Worm (Caenorhabditis elegans) whole organism, L4 larva: ENCODE results near the gene col-153.

Experiments used
- F37D6.2 ChIP-seq: sonication (generic microtip); optimal IDR thresholded peaks from 2 replicates; lab custom pipeline; 2016; ENCODE audit warnings: mild to moderate bottlenecking, missing genetic modification characterization, missing compliant biosample characterization
- F49E8.2 ChIP-seq: sonication (generic microtip); optimal IDR thresholded peaks from 2 replicates; lab custom pipeline; 2016; ENCODE audit warnings: missing compliant biosample characterization, mild to moderate bottlenecking, missing genetic modification characterization, borderline replicate concordance
- R02D3.7 ChIP-seq: fragments of 150-350 bp; sonication (generic microtip); optimal IDR thresholded peaks from 3 replicates; lab custom pipeline; 2014; ENCODE audit warnings: missing biosample characterization, missing genetic modification characterization
- T20F7.1 ChIP-seq: fragments of 200-800 bp; sonication (Bioruptor generic); optimal IDR thresholded peaks from 2 replicates; lab custom pipeline; 2018; ENCODE audit warnings: mild to moderate bottlenecking, missing genetic modification characterization, missing compliant biosample characterization
- Y105C5A.15 ChIP-seq: fragments of 200-800 bp; sonication (Bioruptor generic); IDR thresholded peaks from 2 replicates; pipeline ENCODE4 v1.3.6; 2022; ENCODE audit warnings: missing genetic modification characterization, missing compliant biosample characterization
- Y5F2A.4 ChIP-seq: fragments of 200-800 bp; sonication (Bioruptor generic); optimal IDR thresholded peaks from 2 replicates; lab custom pipeline; 2018; ENCODE audit warnings: mild to moderate bottlenecking, missing genetic modification characterization, missing compliant biosample characterization
- ZK546.5 ChIP-seq, 2 experiments: sonication (generic microtip); optimal IDR thresholded peaks; 2 replicates each; lab custom pipeline; 2017; ENCODE audit warnings: missing biosample characterization in 2 of 2, missing genetic modification characterization in 2 of 2
- aha-1 ChIP-seq: fragments of 150-350 bp; peaks from one replicate; lab custom pipeline; 2014; ENCODE audit warnings: missing biosample characterization, missing genetic modification characterization
- arid-1 ChIP-seq: fragments of 200-800 bp; sonication (Bioruptor generic); conservative IDR thresholded peaks from 2 replicates; pipeline ENCODE4 v1.3.6; 2022; ENCODE audit warnings: missing genetic modification reagents, missing genetic modification characterization, missing compliant biosample characterization
- attf-4 ChIP-seq: sonication (generic microtip); optimal IDR thresholded peaks from 3 replicates; lab custom pipeline; 2017; ENCODE audit warnings: missing biosample characterization, missing genetic modification characterization
- ceh-62 ChIP-seq: sonication (generic microtip); optimal IDR thresholded peaks from 2 replicates; lab custom pipeline; 2017; ENCODE audit warnings: missing biosample characterization, missing genetic modification characterization
- ces-1 ChIP-seq: fragments of 150-350 bp; sonication (generic microtip); optimal IDR thresholded peaks from 4 replicates; lab custom pipeline; 2014; ENCODE audit warnings: missing biosample characterization, missing genetic modification reagents, missing genetic modification characterization
- cey-2 ChIP-seq: sonication (generic microtip); optimal IDR thresholded peaks from 3 replicates; lab custom pipeline; 2017; ENCODE audit warnings: missing genetic modification characterization, mild to moderate bottlenecking, missing compliant biosample characterization, antibody characterized with exemption, borderline replicate concordance; ENCODE audit not compliant: insufficient read depth
- ctbp-1 ChIP-seq: fragments of 200-800 bp; sonication (Bioruptor generic); IDR thresholded peaks from 2 replicates; pipeline ENCODE4 v1.3.6; 2022; ENCODE audit warnings: missing genetic modification reagents, missing genetic modification characterization, missing compliant biosample characterization
- daf-16 ChIP-seq, 3 experiments: sonication (generic microtip); optimal IDR thresholded peaks; 2 replicates each; lab custom pipeline; 2016 to 2017; ENCODE audit warnings: missing genetic modification characterization in 3 of 3, missing genetic modification reagents in 3 of 3, mild to moderate bottlenecking in 2 of 3, missing compliant biosample characterization in 2 of 3, missing biosample characterization in 1 of 3, moderate library complexity in 1 of 3
- dmd-6 ChIP-seq: fragments of 200-800 bp; sonication (Bioruptor generic); IDR thresholded peaks from 2 replicates; pipeline ENCODE4 v1.3.6; 2022; ENCODE audit warnings: missing genetic modification reagents, missing genetic modification characterization, missing compliant biosample characterization
- dmd-8 ChIP-seq: fragments of 200-800 bp; sonication (Bioruptor generic); IDR thresholded peaks from 2 replicates; pipeline ENCODE4 v1.3.6; 2022; ENCODE audit warnings: missing genetic modification characterization, missing compliant biosample characterization
- dve-1 ChIP-seq: sonication (generic microtip); optimal IDR thresholded peaks from 2 replicates; lab custom pipeline; 2017; ENCODE audit warnings: antibody characterized with exemption, mild to moderate bottlenecking, missing genetic modification characterization, missing compliant biosample characterization; ENCODE audit not compliant: insufficient read depth
- egl-27 ChIP-seq: sonication (generic microtip); optimal IDR thresholded peaks from 3 replicates; lab custom pipeline; 2017; ENCODE audit warnings: missing biosample characterization, missing genetic modification reagents, missing genetic modification characterization
- hlh-11 ChIP-seq: fragments of 200-800 bp; sonication (Bioruptor generic); optimal IDR thresholded peaks from 2 replicates; lab custom pipeline; 2018; ENCODE audit warnings: mild to moderate bottlenecking, missing genetic modification characterization, missing compliant biosample characterization
- lin-1 ChIP-seq: fragments of 200-800 bp; sonication (Bioruptor generic); IDR thresholded peaks from 2 replicates; pipeline ENCODE4 v1.3.6; 2022; ENCODE audit warnings: missing genetic modification reagents, missing genetic modification characterization, missing compliant biosample characterization
- lin-13 ChIP-seq: fragments of 150-350 bp; optimal IDR thresholded peaks from 2 replicates; lab custom pipeline; 2014; ENCODE audit warnings: missing biosample characterization, missing genetic modification reagents, missing genetic modification characterization
- lin-38 ChIP-seq: fragments of 200-800 bp; sonication (Bioruptor generic); IDR thresholded peaks from 2 replicates; pipeline ENCODE4 v1.3.6; 2022; ENCODE audit warnings: missing genetic modification reagents, missing genetic modification characterization, missing compliant biosample characterization
- mdt-29 ChIP-seq: fragments of 200-800 bp; sonication (Bioruptor generic); IDR thresholded peaks from 2 replicates; pipeline ENCODE4 v1.3.6; 2022; ENCODE audit warnings: missing genetic modification reagents, missing genetic modification characterization, missing compliant biosample characterization
- mep-1 ChIP-seq: fragments of 150-350 bp; sonication (generic microtip); optimal IDR thresholded peaks from 3 replicates; lab custom pipeline; 2014; ENCODE audit warnings: missing biosample characterization, missing genetic modification characterization
- mes-2 ChIP-seq: sonication (generic microtip); optimal IDR thresholded peaks from 2 replicates; lab custom pipeline; 2016; ENCODE audit warnings: missing genotype, mild to moderate bottlenecking, missing genetic modification characterization, missing compliant biosample characterization; ENCODE audit not compliant: poor library complexity, severe bottlenecking
- mxl-2 ChIP-seq: fragments of 200-800 bp; sonication (Bioruptor generic); conservative IDR thresholded peaks from 2 replicates; pipeline ENCODE4 v1.3.6; 2022; ENCODE audit warnings: missing genetic modification reagents, missing genetic modification characterization, missing compliant biosample characterization
- mxl-3 ChIP-seq: fragments of 200-800 bp; sonication (Bioruptor generic); optimal IDR thresholded peaks from 2 replicates; lab custom pipeline; 2018; ENCODE audit warnings: mild to moderate bottlenecking, missing genetic modification characterization, missing compliant biosample characterization
- nhr-111 ChIP-seq: fragments of 200-800 bp; sonication (Bioruptor generic); optimal IDR thresholded peaks from 2 replicates; lab custom pipeline; 2018; ENCODE audit warnings: mild to moderate bottlenecking, missing genetic modification characterization, missing compliant biosample characterization
- nhr-28 ChIP-seq: fragments of 150-350 bp; optimal IDR thresholded peaks from 2 replicates; lab custom pipeline; 2014; ENCODE audit warnings: missing biosample characterization, missing genetic modification characterization
- nhr-41 ChIP-seq: fragments of 200-800 bp; sonication (Bioruptor generic); IDR thresholded peaks from 2 replicates; pipeline ENCODE4 v1.3.6; 2022; ENCODE audit warnings: missing genetic modification reagents, missing genetic modification characterization, missing compliant biosample characterization
- nhr-6 ChIP-seq: fragments of 150-350 bp; optimal IDR thresholded peaks from 2 replicates; lab custom pipeline; 2014; ENCODE audit warnings: missing biosample characterization, missing genetic modification characterization
- nhr-77 ChIP-seq: fragments of 150-350 bp; optimal IDR thresholded peaks from 2 replicates; lab custom pipeline; 2014; ENCODE audit warnings: missing biosample characterization, missing genetic modification characterization
- pha-4 ChIP-seq, 2 experiments: fragments of 150-350 bp in 1 of 2; fragments of 200-800 bp in 1 of 2; sonication (Bioruptor generic) in 1 of 2; IDR thresholded peaks in 1 of 2; optimal IDR thresholded peaks in 1 of 2; 2 replicates each; pipeline versions ENCODE4 v1.3.6 to Lab custom; 2014 to 2022; ENCODE audit warnings: missing genetic modification characterization in 2 of 2, missing genetic modification reagents in 2 of 2, missing biosample characterization in 1 of 2, missing compliant biosample characterization in 1 of 2
- pqm-1 ChIP-seq: sonication (generic microtip); optimal IDR thresholded peaks from 2 replicates; lab custom pipeline; 2017; ENCODE audit warnings: missing biosample characterization, missing genetic modification characterization
- rbr-2 ChIP-seq: sonication (generic microtip); optimal IDR thresholded peaks from 2 replicates; lab custom pipeline; 2016; ENCODE audit warnings: missing genotype, missing genetic modification characterization, missing compliant biosample characterization
- saeg-2 ChIP-seq: fragments of 200-800 bp; sonication (Bioruptor generic); IDR thresholded peaks from 2 replicates; pipeline ENCODE4 v1.3.6; 2022; ENCODE audit warnings: missing genetic modification reagents, missing genetic modification characterization, missing compliant biosample characterization
- set-16 ChIP-seq: fragments of 200-800 bp; sonication (Bioruptor generic); IDR thresholded peaks from 2 replicates; pipeline ENCODE4 v1.3.6; 2022; ENCODE audit warnings: missing genetic modification reagents, missing genetic modification characterization, missing compliant biosample characterization
- snpc-1.2 ChIP-seq: fragments of 200-800 bp; sonication (Bioruptor generic); IDR thresholded peaks from 2 replicates; pipeline ENCODE4 v1.3.6; 2022; ENCODE audit warnings: missing genetic modification reagents, missing genetic modification characterization, missing compliant biosample characterization
- spr-3 ChIP-seq: fragments of 200-800 bp; sonication (Bioruptor generic); optimal IDR thresholded peaks from 2 replicates; lab custom pipeline; 2018; ENCODE audit warnings: mild to moderate bottlenecking, missing genetic modification characterization, missing compliant biosample characterization
- zag-1 ChIP-seq: fragments of 150-350 bp; optimal IDR thresholded peaks from 2 replicates; lab custom pipeline; 2014; ENCODE audit warnings: missing biosample characterization, missing genetic modification characterization
- zfp-2 ChIP-seq: sonication (generic microtip); optimal IDR thresholded peaks from 2 replicates; lab custom pipeline; 2016; ENCODE audit warnings: mild to moderate bottlenecking, missing genetic modification characterization, missing compliant biosample characterization
- zfp-3 ChIP-seq: fragments of 200-800 bp; sonication (Bioruptor generic); conservative IDR thresholded peaks from 2 replicates; pipeline ENCODE4 v1.3.6; 2022; ENCODE audit warnings: missing genetic modification reagents, missing genetic modification characterization, missing compliant biosample characterization
- ztf-11 ChIP-seq: fragments of 150-350 bp; optimal IDR thresholded peaks from 2 replicates; lab custom pipeline; 2014; ENCODE audit warnings: missing biosample characterization, missing genetic modification characterization

Gene col-153

DNA sequence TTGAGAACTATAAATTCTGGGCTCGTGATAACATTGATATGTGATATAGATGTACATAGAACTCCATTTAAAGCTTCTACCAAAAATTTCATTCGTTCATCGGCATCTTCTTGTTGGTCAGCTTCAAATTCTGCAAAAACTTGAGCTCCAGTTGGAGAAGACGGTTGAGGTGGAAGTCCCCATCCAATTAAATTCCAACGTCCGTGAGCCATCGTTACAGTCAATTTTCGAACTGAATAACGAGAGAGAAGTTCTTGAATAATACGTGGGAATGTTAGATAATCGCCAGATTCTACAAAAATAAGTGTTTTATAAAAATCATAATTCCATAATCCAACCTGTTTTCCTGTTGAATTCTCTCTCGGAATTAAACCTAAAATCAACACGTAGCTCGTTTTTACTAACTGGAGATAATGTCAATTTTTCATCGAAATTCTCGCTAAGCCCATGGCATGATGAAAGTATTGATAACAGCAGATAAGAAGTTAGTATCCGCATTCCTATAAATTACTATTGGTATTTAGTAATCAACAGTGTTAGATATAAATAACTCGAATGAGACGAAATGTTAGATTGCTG, 8.8 kb downstream of the col-153 start, which contains the start of gene pigt-1 (continued):
- TF ChIP-seq egl-27 (tag; lab: Kevin White, UChicago), result no peak
- TF ChIP-seq zfp-2 (tag; lab: Kevin White, UChicago), result no peak
- peak; percentile 77; the same call in 1 of the 2 replicates for TF ChIP-seq zfp-3

DNA sequence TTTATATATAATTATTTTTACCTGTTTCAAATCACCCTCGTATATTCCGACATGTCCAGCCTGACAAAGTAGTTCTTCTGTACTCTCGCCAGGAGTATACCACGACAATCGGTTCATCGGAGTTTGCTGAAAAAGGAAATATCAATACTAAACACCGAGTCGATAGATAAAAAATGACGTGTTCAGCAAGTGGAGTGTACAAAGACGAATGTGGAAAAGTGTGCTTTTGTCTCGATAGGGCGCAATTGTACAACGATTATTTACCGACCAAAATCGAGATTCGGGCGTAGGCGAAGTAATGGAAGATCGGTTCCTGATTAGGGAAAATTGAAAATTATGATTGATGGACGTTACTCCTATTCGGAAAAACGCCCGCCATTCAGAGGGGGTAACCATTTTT, 10.9 kb downstream of the col-153 start, which contains the start of gene vps-36:
Gene vps-36 (minus strand): TSS at position 126 of the 400 bp plus-strand sequence.
- peak; percentile 37 for TF ChIP-seq lin-38
- TF ChIP-seq nhr-77, result peak; percentile 14
- peak; percentile 96 for TF ChIP-seq nhr-28 (tag; lab: Kevin White, UChicago)
- TF ChIP-seq Y105C5A.15 (GFP tag; lab: Robert Waterston, UW), result no peak
- TF ChIP-seq nhr-111 (GFP tag; lab: Kevin White, UChicago), result no peak
- TF ChIP-seq pqm-1 (tag; lab: Kevin White, UChicago), result peak; percentile 57
- peak; percentile 36 for TF ChIP-seq T20F7.1 (GFP tag; lab: Kevin White, UChicago)
- peak; percentile 39 for TF ChIP-seq lin-13
- peak; percentile 59 for TF ChIP-seq hlh-11 (tag; lab: Kevin White, UChicago)
- TF ChIP-seq dmd-6 (GFP tag; lab: Robert Waterston, UW), result peak; percentile 77
- no peak for TF ChIP-seq pha-4 (GFP tag; IDR thresholded peaks at IDR 0.05; lab: Robert Waterston, UW)
- peak; percentile 27 for TF ChIP-seq pha-4 (tag; optimal IDR thresholded peaks at IDR 0.05; lab: Kevin White, UChicago)
- TF ChIP-seq ZK546.5 (tag; optimal IDR thresholded peaks at IDR 0.05; lab: Kevin White, UChicago), result no peak
- peak; percentile 29 for TF ChIP-seq dve-1 (tag; lab: Kevin White, UChicago)
- TF ChIP-seq daf-16 (GFP tag; optimal IDR thresholded peaks at IDR 0.05; lab: Kevin White, UChicago), result no peak
- TF ChIP-seq daf-16 (tag; optimal IDR thresholded peaks at IDR 0.05; lab: Kevin White, UChicago), result peak; percentile 64
- TF ChIP-seq mep-1 (tag; lab: Kevin White, UChicago), result peak; percentile 31
- peak; percentile 9 for TF ChIP-seq mxl-3 (GFP tag; lab: Kevin White, UChicago)
- TF ChIP-seq Y5F2A.4, result no peak
- TF ChIP-seq mes-2 (tag; lab: Kevin White, UChicago), result peak; percentile 55
- TF ChIP-seq, all 104 proteins: peak for 14

DNA sequence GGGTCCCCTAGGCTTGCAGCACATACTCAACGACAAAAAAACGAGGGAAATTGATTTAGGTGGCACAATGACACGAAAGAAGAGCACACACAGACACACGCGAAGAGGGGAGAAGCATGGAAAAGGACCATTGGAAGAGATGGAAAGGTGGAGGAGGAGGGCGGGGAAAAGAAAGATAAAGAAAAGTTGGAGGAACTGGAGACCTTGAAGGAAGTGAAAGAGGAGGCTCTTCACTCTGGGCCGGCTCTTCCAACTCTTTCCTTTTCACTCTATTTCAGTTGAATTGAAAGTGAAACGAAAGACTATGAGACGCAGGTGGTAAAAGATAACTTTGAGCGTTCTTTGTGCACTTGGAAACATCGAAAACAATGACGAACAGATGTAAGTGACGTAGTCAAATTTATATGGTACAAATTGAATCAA, 11.8 kb downstream of the col-153 start:
- TF ChIP-seq nhr-41 (GFP tag; lab: Robert Waterston, UW) (0 out of 2 replicates have a peak, but pooled peaks have one; percentile 32), daf-16 (GFP tag; optimal IDR thresholded peaks at IDR 0.05; lab: Kevin White, UChicago) (peak in 1 of 2 experiments; percentile 87), daf-16 (tag; optimal IDR thresholded peaks at IDR 0.05; lab: Kevin White, UChicago) (peak; percentile 53), mdt-29 (GFP tag; lab: Robert Waterston, UW) (no peak), F49E8.2 (tag; lab: Kevin White, UChicago) (no peak), ceh-62 (tag; lab: Kevin White, UChicago) (no peak), set-16 (GFP tag; lab: Robert Waterston, UW) (peak; percentile 45), F37D6.2 (peak; percentile 60), lin-1 (GFP tag; lab: Robert Waterston, UW) (no peak), nhr-6 (no peak), cey-2 (no peak), attf-4 (tag; lab: Kevin White, UChicago) (no peak), dmd-8 (no peak), dmd-6 (GFP tag; lab: Robert Waterston, UW) (peak; percentile 58), Y5F2A.4 (no peak), arid-1 (0 out of 2 replicates have a peak, but pooled peaks have one; percentile 19), ctbp-1 (GFP tag; lab: Robert Waterston, UW) (peak; percentile 84), ces-1 (peak; percentile 68), mxl-2 (no peak), spr-3 (GFP tag; lab: Kevin White, UChicago) (no peak), snpc-1.2 (GFP tag; lab: Robert Waterston, UW) (no peak), mxl-3 (GFP tag; lab: Kevin White, UChicago) (peak; percentile 29), aha-1 (no peak), nhr-77 (no peak), rbr-2 (tag; lab: Kevin White, UChicago) (peak; percentile 65), saeg-2 (GFP tag; lab: Robert Waterston, UW) (no peak), R02D3.7 (tag; lab: Kevin White, UChicago) (no peak), zag-1 (tag; lab: Kevin White, UChicago) (peak; percentile 12), ZK546.5 (tag; optimal IDR thresholded peaks at IDR 0.05; lab: Kevin White, UChicago) (no peak), nhr-28 (tag; lab: Kevin White, UChicago) (peak; percentile 28), ztf-11 (no peak)
